Fruit fly (Drosophila melanogaster) whole organism, prepupa: ENCODE data around the gene CG5883.

ENCODE experiments used
- CG34406 ChIP-seq: fragments of 200-800 bp; sonication (Bioruptor generic); optimal IDR thresholded peaks from 3 replicates; lab custom pipeline; 2016; ENCODE audit warnings: missing biosample characterization, missing genetic modification characterization
- CG3919 ChIP-seq: fragments of 200-800 bp; sonication (Bioruptor generic); optimal IDR thresholded peaks from 3 replicates; lab custom pipeline; 2016; ENCODE audit warnings: missing biosample characterization, missing genetic modification characterization
- CG6854 ChIP-seq: fragments of 200-800 bp; sonication (Bioruptor generic); optimal IDR thresholded peaks from 2 replicates; lab custom pipeline; 2017; ENCODE audit warnings: missing biosample characterization, mild to moderate bottlenecking, missing genetic modification characterization
- CG8632 ChIP-seq: fragments of 200-800 bp; sonication (Bioruptor generic); optimal IDR thresholded peaks from 3 replicates; lab custom pipeline; 2016; ENCODE audit warnings: missing biosample characterization, missing genetic modification characterization
- Eip93F ChIP-seq: fragments of 200-800 bp; sonication (Bioruptor generic); optimal IDR thresholded peaks from 2 replicates; lab custom pipeline; 2016; ENCODE audit warnings: missing biosample characterization, mild to moderate bottlenecking, missing genetic modification characterization
- Ets96B ChIP-seq: fragments of 200-800 bp; optimal IDR thresholded peaks from 2 replicates; lab custom pipeline; 2019; ENCODE audit warnings: missing biosample characterization, mild to moderate bottlenecking, missing genetic modification characterization, moderate library complexity
- Hr39 ChIP-seq: fragments of 200-800 bp; sonication (Bioruptor generic); optimal IDR thresholded peaks from 2 replicates; lab custom pipeline; 2016; ENCODE audit warnings: missing biosample characterization, missing genetic modification characterization
- OdsH ChIP-seq: fragments of 200-800 bp; sonication (Bioruptor generic); optimal IDR thresholded peaks from 3 replicates; lab custom pipeline; 2016; ENCODE audit warnings: missing biosample characterization, missing genetic modification characterization
- spab ChIP-seq: fragments of 200-800 bp; sonication (Bioruptor generic); optimal IDR thresholded peaks from 2 replicates; lab custom pipeline; 2017; ENCODE audit warnings: missing biosample characterization, mild to moderate bottlenecking, missing genetic modification characterization, missing genetic modification reagents

dm6 chr3L:11944752-11945151 lies at the start of gene CG5883:
- TF ChIP-seq Hr39 (no peak), CG6854 (GFP tag; lab: Kevin White, UChicago) (no peak), CG8632 (no peak), Eip93F (GFP tag; lab: Kevin White, UChicago) (no peak), OdsH (GFP tag; lab: Kevin White, UChicago) (no peak), Ets96B (tag; lab: Kevin White, UChicago) (no peak), CG34406 (GFP tag; lab: Kevin White, UChicago) (no peak), spab (no peak), CG3919 (GFP tag; lab: Kevin White, UChicago) (no peak)
